Worm (Caenorhabditis elegans) whole organism, L4 larva: ENCODE measurements around the gene sre-10.

Experiments used
- F10B5.3 ChIP-seq: sonication (generic microtip); optimal IDR thresholded peaks from 2 replicates; lab custom pipeline; 2016; ENCODE audit warnings: mild to moderate bottlenecking, missing genetic modification characterization, missing compliant biosample characterization
- F49E8.2 ChIP-seq: sonication (generic microtip); optimal IDR thresholded peaks from 2 replicates; lab custom pipeline; 2016; ENCODE audit warnings: missing compliant biosample characterization, mild to moderate bottlenecking, missing genetic modification characterization, borderline replicate concordance
- ceh-44 ChIP-seq: fragments of 200-800 bp; sonication (Bioruptor generic); IDR thresholded peaks from 2 replicates; pipeline ENCODE4 v1.3.6; 2022; ENCODE audit warnings: missing genetic modification reagents, missing genetic modification characterization, missing compliant biosample characterization
- jun-1 ChIP-seq: fragments of 150-350 bp; optimal IDR thresholded peaks from 2 replicates; lab custom pipeline; 2014; ENCODE audit warnings: missing biosample characterization, missing genetic modification reagents, missing genetic modification characterization
- lin-15B ChIP-seq: fragments of 150-350 bp; sonication (generic microtip); optimal IDR thresholded peaks from 3 replicates; lab custom pipeline; 2014; ENCODE audit warnings: missing biosample characterization, missing genetic modification characterization
- mdl-1 ChIP-seq, 2 experiments: fragments of 150-350 bp in 1 of 2; sonication (generic microtip) in 1 of 2; optimal IDR thresholded peaks; 2 replicates each; lab custom pipeline; 2014 to 2017; ENCODE audit warnings: missing biosample characterization in 2 of 2, missing genetic modification characterization in 2 of 2
- nhr-10 ChIP-seq: fragments of 150-350 bp; optimal IDR thresholded peaks from 2 replicates; lab custom pipeline; 2014; ENCODE audit warnings: missing biosample characterization, missing genetic modification characterization
- nhr-28 ChIP-seq: fragments of 150-350 bp; optimal IDR thresholded peaks from 2 replicates; lab custom pipeline; 2014; ENCODE audit warnings: missing biosample characterization, missing genetic modification characterization
- nhr-76 ChIP-seq: fragments of 150-350 bp; optimal IDR thresholded peaks from 2 replicates; lab custom pipeline; 2014; ENCODE audit warnings: missing biosample characterization, missing genetic modification characterization
- pha-4 ChIP-seq, 2 experiments: fragments of 150-350 bp in 1 of 2; fragments of 200-800 bp in 1 of 2; sonication (Bioruptor generic) in 1 of 2; IDR thresholded peaks in 1 of 2; optimal IDR thresholded peaks in 1 of 2; 2 replicates each; pipeline versions ENCODE4 v1.3.6 to Lab custom; 2014 to 2022; ENCODE audit warnings: missing genetic modification characterization in 2 of 2, missing genetic modification reagents in 2 of 2, missing biosample characterization in 1 of 2, missing compliant biosample characterization in 1 of 2
- snpc-4 ChIP-seq: fragments of 150-350 bp; optimal IDR thresholded peaks from 2 replicates; lab custom pipeline; 2014; ENCODE audit warnings: missing biosample characterization, missing genetic modification characterization
- spr-1 ChIP-seq: sonication (generic microtip); optimal IDR thresholded peaks from 2 replicates; lab custom pipeline; 2016; ENCODE audit warnings: mild to moderate bottlenecking, missing genetic modification characterization, missing compliant biosample characterization
- unc-130 ChIP-seq: sonication (generic microtip); optimal IDR thresholded peaks from 2 replicates; lab custom pipeline; 2016; ENCODE audit warnings: missing genetic modification reagents, missing genetic modification characterization, missing compliant biosample characterization

- TF ChIP-seq spr-1 (tag; lab: Kevin White, UChicago) (no peak), ceh-44 (GFP tag; lab: Robert Waterston, UW) (no peak), jun-1 (tag; lab: Kevin White, UChicago) (no peak), snpc-4 (tag; lab: Kevin White, UChicago) (no peak), unc-130 (no peak), F10B5.3 (tag; lab: Kevin White, UChicago) (no peak), pha-4 (GFP tag; IDR thresholded peaks at IDR 0.05; lab: Robert Waterston, UW) (no peak), pha-4 (tag; optimal IDR thresholded peaks at IDR 0.05; lab: Kevin White, UChicago) (no peak), mdl-1 (tag; optimal IDR thresholded peaks at IDR 0.05; lab: Kevin White, UChicago) (no peak), nhr-28 (tag; lab: Kevin White, UChicago) (no peak), nhr-76 (tag; lab: Kevin White, UChicago) (no peak), F49E8.2 (tag; lab: Kevin White, UChicago) (no peak), lin-15B (tag; lab: Kevin White, UChicago) (no peak), nhr-10 (tag; lab: Kevin White, UChicago) (no peak)
Observed at ce11 chrV:7110370-7110769, 22.0 kb upstream of the sre-10 start.
